Worm (Caenorhabditis elegans) whole organism, late embryonic: ENCODE measurements around the gene C41H7.2.

Source experiments
- ama-1 ChIP-seq: fragments of 150-350 bp; optimal IDR thresholded peaks from 2 replicates; lab custom pipeline; 2014
- sox-2 ChIP-seq: fragments of 200-800 bp; sonication (Bioruptor generic); IDR thresholded peaks from 2 replicates; pipeline ENCODE4 v1.3.6; 2022; ENCODE audit warnings: missing genetic modification reagents, missing genetic modification characterization, missing compliant biosample characterization

DNA sequence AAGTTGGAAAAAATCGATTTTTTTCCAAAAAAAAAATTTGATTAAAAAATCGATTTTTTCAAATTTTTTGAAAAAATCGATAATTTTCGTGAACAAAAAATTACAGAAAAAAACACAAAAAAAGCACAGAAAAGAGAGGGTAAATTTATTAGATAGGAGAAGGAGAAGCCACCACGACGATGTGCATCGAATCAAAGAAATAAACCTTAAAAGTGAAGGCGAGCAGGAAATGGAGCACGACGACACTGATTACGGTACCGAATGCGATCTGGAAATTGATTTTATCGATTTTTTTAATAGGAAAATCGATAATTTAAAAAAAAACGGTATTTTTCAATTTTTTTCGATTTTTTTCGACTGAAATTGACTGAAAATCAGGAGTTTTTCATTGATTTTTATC is 50.5 kb downstream of the C41H7.2 start:
- TF ChIP-seq sox-2 (GFP tag; lab: Robert Waterston, UW) (no peak), ama-1 (lab: Kevin White, UChicago) (no peak)
